Worm (Caenorhabditis elegans) whole organism, L1 larva: Measurements from ENCODE around the gene F13A2.9.

Experiments used
- C04F5.9 ChIP-seq: sonication (generic microtip); optimal IDR thresholded peaks from 2 replicates; lab custom pipeline; 2016; ENCODE audit warnings: missing genetic modification characterization, missing compliant biosample characterization
- Y116A8C.19 ChIP-seq: sonication (generic microtip); optimal IDR thresholded peaks from 2 replicates; lab custom pipeline; 2016; ENCODE audit warnings: missing compliant biosample characterization, missing genetic modification characterization, borderline replicate concordance
- aha-1 ChIP-seq: fragments of 150-350 bp; optimal IDR thresholded peaks from 2 replicates; lab custom pipeline; 2014; ENCODE audit warnings: missing biosample characterization, missing genetic modification characterization
- blmp-1 ChIP-seq: fragments of 150-350 bp; optimal IDR thresholded peaks from 2 replicates; lab custom pipeline; 2014; ENCODE audit warnings: missing biosample characterization, missing genetic modification characterization
- ceh-63 ChIP-seq: fragments of 200-800 bp; sonication (Bioruptor generic); optimal IDR thresholded peaks from 2 replicates; lab custom pipeline; 2018; ENCODE audit warnings: mild to moderate bottlenecking, missing genetic modification characterization, missing compliant biosample characterization
- ceh-82 ChIP-seq, 3 experiments: fragments of 150-350 bp in 1 of 3; sonication (generic microtip) in 2 of 3; optimal IDR thresholded peaks; 2 replicates each; lab custom pipeline; 2014 to 2017; ENCODE audit warnings: missing biosample characterization in 3 of 3, missing genetic modification characterization in 3 of 3
- efl-1 ChIP-seq, 4 experiments: fragments of 150-350 bp; optimal IDR thresholded peaks in 3 of 4; peaks in 1 of 4; 1 replicate in 1 of 4; 2 replicates in 3 of 4; lab custom pipeline; 2014; ENCODE audit warnings: missing biosample characterization in 2 of 4, missing genetic modification characterization in 2 of 4, missing genetic modification reagents in 2 of 4
- egl-13 ChIP-seq: sonication (generic microtip); optimal IDR thresholded peaks from 2 replicates; lab custom pipeline; 2016; ENCODE audit warnings: missing genotype, missing genetic modification reagents, missing genetic modification characterization, missing compliant biosample characterization
- egl-27 ChIP-seq, 2 experiments: fragments of 150-350 bp in 1 of 2; sonication (generic microtip); optimal IDR thresholded peaks; 3 replicates each; lab custom pipeline; 2017 to 2018; ENCODE audit warnings: missing biosample characterization in 2 of 2, missing genetic modification characterization in 2 of 2, missing genetic modification reagents in 2 of 2
- ets-5 ChIP-seq: fragments of 200-800 bp; sonication (Bioruptor generic); IDR thresholded peaks from 2 replicates; pipeline ENCODE4 v1.3.6; 2022; ENCODE audit warnings: missing genetic modification characterization, missing compliant biosample characterization
- fkh-10 ChIP-seq: sonication (generic microtip); optimal IDR thresholded peaks from 2 replicates; lab custom pipeline; 2017; ENCODE audit warnings: missing biosample characterization, missing genetic modification reagents, missing genetic modification characterization
- fkh-4 ChIP-seq: sonication (generic microtip); optimal IDR thresholded peaks from 2 replicates; lab custom pipeline; 2016; ENCODE audit warnings: missing compliant biosample characterization, missing genetic modification characterization, borderline replicate concordance
- grh-1 ChIP-seq: fragments of 200-800 bp; sonication (Bioruptor generic); IDR thresholded peaks from 2 replicates; pipeline ENCODE4 v1.3.6; 2022; ENCODE audit warnings: missing genetic modification reagents, missing genetic modification characterization, missing compliant biosample characterization
- hlh-17 ChIP-seq: fragments of 200-800 bp; sonication (Bioruptor generic); optimal IDR thresholded peaks from 2 replicates; lab custom pipeline; 2018; ENCODE audit warnings: missing genetic modification characterization, mild to moderate bottlenecking, missing compliant biosample characterization, moderate library complexity, borderline replicate concordance
- irx-1 ChIP-seq: sonication (generic microtip); optimal IDR thresholded peaks from 2 replicates; lab custom pipeline; 2016; ENCODE audit warnings: missing genetic modification characterization, missing compliant biosample characterization
- isw-1 ChIP-seq: fragments of 200-800 bp; sonication (Bioruptor generic); IDR thresholded peaks from 2 replicates; pipeline ENCODE4 v1.3.6; 2022; ENCODE audit warnings: missing genetic modification characterization, missing compliant biosample characterization
- jun-1 ChIP-seq: fragments of 150-350 bp; optimal IDR thresholded peaks from 2 replicates; lab custom pipeline; 2014; ENCODE audit warnings: missing biosample characterization, missing genetic modification reagents, missing genetic modification characterization
- lin-13 ChIP-seq: fragments of 150-350 bp; optimal IDR thresholded peaks from 2 replicates; lab custom pipeline; 2014; ENCODE audit warnings: missing biosample characterization, missing genetic modification reagents, missing genetic modification characterization
- lin-14 ChIP-seq: fragments of 200-800 bp; sonication (Bioruptor generic); optimal IDR thresholded peaks from 2 replicates; lab custom pipeline; 2018; ENCODE audit warnings: mild to moderate bottlenecking, missing genetic modification characterization, moderate library complexity, missing compliant biosample characterization
- lin-15B ChIP-seq: fragments of 150-350 bp; sonication (generic microtip); optimal IDR thresholded peaks from 3 replicates; lab custom pipeline; 2014; ENCODE audit warnings: missing biosample characterization, missing genetic modification characterization
- lin-39 ChIP-seq: fragments of 150-350 bp; optimal IDR thresholded peaks from 2 replicates; lab custom pipeline; 2014; ENCODE audit warnings: missing biosample characterization, missing genetic modification reagents, missing genetic modification characterization
- mdl-1 ChIP-seq, 2 experiments: fragments of 150-350 bp; optimal IDR thresholded peaks; 2 replicates each; lab custom pipeline; 2014 to 2017; ENCODE audit warnings: missing biosample characterization in 2 of 2, missing genetic modification characterization in 2 of 2, inconsistent platforms in 1 of 2
- mef-2 ChIP-seq: fragments of 150-350 bp; optimal IDR thresholded peaks from 2 replicates; lab custom pipeline; 2014; ENCODE audit warnings: missing biosample characterization, missing genetic modification characterization
- nhr-12 ChIP-seq: sonication (generic microtip); optimal IDR thresholded peaks from 2 replicates; lab custom pipeline; 2017; ENCODE audit warnings: missing biosample characterization, missing genetic modification characterization
- nhr-19 ChIP-seq: fragments of 200-800 bp; sonication (Bioruptor generic); conservative IDR thresholded peaks from 2 replicates; pipeline ENCODE4 v1.3.6; 2022; ENCODE audit warnings: missing genetic modification characterization, missing compliant biosample characterization
- nhr-20 ChIP-seq: sonication (generic microtip); optimal IDR thresholded peaks from 2 replicates; lab custom pipeline; 2016; ENCODE audit warnings: mild to moderate bottlenecking, missing genetic modification characterization, missing compliant biosample characterization
- nhr-47 ChIP-seq: sonication (generic microtip); optimal IDR thresholded peaks from 2 replicates; lab custom pipeline; 2016; ENCODE audit warnings: mild to moderate bottlenecking, missing genetic modification characterization, moderate library complexity, missing compliant biosample characterization
- nhr-76 ChIP-seq: sonication (generic microtip); optimal IDR thresholded peaks from 2 replicates; lab custom pipeline; 2017; ENCODE audit warnings: missing biosample characterization, missing genetic modification characterization
- nhr-84 ChIP-seq: sonication (generic microtip); optimal IDR thresholded peaks from 2 replicates; lab custom pipeline; 2017; ENCODE audit warnings: missing biosample characterization, missing genetic modification characterization
- nhr-85 ChIP-seq: sonication (generic microtip); peaks from one replicate; lab custom pipeline; 2016; ENCODE audit warnings: missing genetic modification characterization, inconsistent platforms, missing compliant biosample characterization
- nhr-90 ChIP-seq: sonication (generic microtip); optimal IDR thresholded peaks from 2 replicates; lab custom pipeline; 2016; ENCODE audit warnings: mild to moderate bottlenecking, missing genetic modification characterization, missing compliant biosample characterization; ENCODE audit not compliant: poor library complexity
- pag-3 ChIP-seq: sonication (generic microtip); optimal IDR thresholded peaks from 2 replicates; lab custom pipeline; 2017; ENCODE audit warnings: missing genetic modification characterization, mild to moderate bottlenecking, missing compliant biosample characterization, antibody characterized with exemption, borderline replicate concordance; ENCODE audit not compliant: insufficient read depth
- pax-3 ChIP-seq: fragments of 200-800 bp; sonication (Bioruptor generic); optimal IDR thresholded peaks from 2 replicates; lab custom pipeline; 2018; ENCODE audit warnings: mild to moderate bottlenecking, missing genetic modification characterization, moderate library complexity, missing compliant biosample characterization
- skn-1 ChIP-seq: fragments of 150-350 bp; optimal IDR thresholded peaks from 2 replicates; lab custom pipeline; 2014; ENCODE audit warnings: missing biosample characterization, missing genetic modification characterization
- snu-23 ChIP-seq: sonication (generic microtip); optimal IDR thresholded peaks from 2 replicates; lab custom pipeline; 2016; ENCODE audit warnings: missing genetic modification characterization, missing compliant biosample characterization
- sox-4 ChIP-seq: sonication (generic microtip); optimal IDR thresholded peaks from 2 replicates; lab custom pipeline; 2016; ENCODE audit warnings: missing genetic modification characterization, missing compliant biosample characterization
- sup-37 ChIP-seq: fragments of 200-800 bp; sonication (Bioruptor generic); optimal IDR thresholded peaks from 2 replicates; lab custom pipeline; 2018; ENCODE audit warnings: mild to moderate bottlenecking, missing genetic modification characterization, missing compliant biosample characterization
- tlp-1 ChIP-seq: fragments of 150-350 bp; optimal IDR thresholded peaks from 2 replicates; lab custom pipeline; 2014; ENCODE audit warnings: missing biosample characterization, missing genetic modification characterization
- unc-130 ChIP-seq: fragments of 150-350 bp; optimal IDR thresholded peaks from 2 replicates; lab custom pipeline; 2017; ENCODE audit warnings: missing biosample characterization, missing genetic modification characterization, inconsistent platforms
- unc-62 ChIP-seq: fragments of 150-350 bp; optimal IDR thresholded peaks from 2 replicates; lab custom pipeline; 2014; ENCODE audit warnings: missing biosample characterization, missing genetic modification reagents, missing genetic modification characterization
- unc-98 ChIP-seq: fragments of 200-800 bp; sonication (Bioruptor generic); IDR thresholded peaks from 2 replicates; pipeline ENCODE4 v1.3.6; 2022; ENCODE audit warnings: missing genetic modification characterization, missing compliant biosample characterization
- xbp-1 ChIP-seq: sonication (generic microtip); optimal IDR thresholded peaks from 2 replicates; lab custom pipeline; 2016; ENCODE audit warnings: missing genetic modification characterization, missing compliant biosample characterization
- zag-1 ChIP-seq: fragments of 150-350 bp; optimal IDR thresholded peaks from 2 replicates; lab custom pipeline; 2014; ENCODE audit warnings: missing biosample characterization, missing genetic modification characterization
- ztf-11 ChIP-seq, 2 experiments: sonication (generic microtip); optimal IDR thresholded peaks; 2 replicates each; lab custom pipeline; 2016 to 2017; ENCODE audit warnings: missing genetic modification characterization in 2 of 2, missing biosample characterization in 1 of 2, missing compliant biosample characterization in 1 of 2
- ztf-4 ChIP-seq: fragments of 150-350 bp; optimal IDR thresholded peaks from 2 replicates; lab custom pipeline; 2014; ENCODE audit warnings: missing biosample characterization, missing genetic modification characterization

Gene F13A2.9

ce11 chrV:4371309-4371933, 15.9 kb downstream of the F13A2.9 start, which contains the start of the genes gmpr-1 and fipp-1 (continued):
- TF ChIP-seq tlp-1 (tag; lab: Kevin White, UChicago) (no peak), nhr-47 (tag; lab: Kevin White, UChicago) (peak; percentile 80), unc-98 (GFP tag; lab: Robert Waterston, UW) (no peak), zag-1 (no peak), nhr-20 (tag; lab: Kevin White, UChicago) (peak; percentile 69), ztf-4 (tag; lab: Kevin White, UChicago) (no peak), lin-15B (peak; percentile 57), jun-1 (peak; percentile 33), fkh-10 (no peak), grh-1 (GFP tag; lab: Robert Waterston, UW) (peak; percentile 67), sup-37 (GFP tag; lab: Kevin White, UChicago) (no peak), ztf-11 (tag; optimal IDR thresholded peaks at IDR 0.05; lab: Kevin White, UChicago) (no peak), mdl-1 (tag; optimal IDR thresholded peaks at IDR 0.05; lab: Kevin White, UChicago) (peak in 1 of 2 experiments; percentile 30), unc-130 (tag; lab: Kevin White, UChicago) (no peak), lin-13 (GFP tag; lab: Kevin White, UChicago) (no peak), sox-4 (tag; lab: Kevin White, UChicago) (no peak), lin-14 (GFP tag; lab: Kevin White, UChicago) (no peak), egl-13 (tag; lab: Kevin White, UChicago) (peak; percentile 22), pax-3 (tag; lab: Kevin White, UChicago) (no peak), skn-1 (tag; lab: Kevin White, UChicago) (peak; percentile 54), aha-1 (no peak), nhr-90 (tag; lab: Kevin White, UChicago) (peak; percentile 78), irx-1 (tag; lab: Kevin White, UChicago) (peak; percentile 59), ceh-63 (GFP tag; lab: Kevin White, UChicago) (no peak), blmp-1 (tag; lab: Kevin White, UChicago) (peak; percentile 33), nhr-19 (GFP tag; lab: Robert Waterston, UW) (peak; percentile 70), efl-1 (optimal IDR thresholded peaks at IDR 0.05; lab: Kevin White, UChicago) (peak; percentile 83 to 84), efl-1 (GFP tag; optimal IDR thresholded peaks at IDR 0.05 in 1 of 2; lab: Kevin White, UChicago) (peak; percentile 77 to 97), pag-3 (tag; lab: Kevin White, UChicago) (no peak), mef-2 (tag; lab: Kevin White, UChicago) (no peak), egl-27 (tag; optimal IDR thresholded peaks at IDR 0.05; lab: Kevin White, UChicago) (no peak), hlh-17 (no peak), fkh-4 (tag; lab: Kevin White, UChicago) (no peak), nhr-84 (tag; lab: Kevin White, UChicago) (no peak), ceh-82 (tag; optimal IDR thresholded peaks at IDR 0.05; lab: Kevin White, UChicago) (peak; percentile 33 to 71 (median 45)), nhr-12 (tag; lab: Kevin White, UChicago) (no peak), lin-39 (tag; lab: Kevin White, UChicago) (peak; percentile 69), isw-1 (GFP tag; lab: Robert Waterston, UW) (peak; percentile 52), nhr-76 (tag; lab: Kevin White, UChicago) (no peak), C04F5.9 (tag; lab: Kevin White, UChicago) (no peak), unc-62 (no peak), Y116A8C.19 (tag; lab: Kevin White, UChicago) (no peak), xbp-1 (peak; percentile 73), ets-5 (GFP tag; lab: Robert Waterston, UW) (no peak), snu-23 (peak; percentile 86), nhr-85 (tag; lab: Kevin White, UChicago) (peak; percentile 82)
